Fruit fly (Drosophila melanogaster) whole organism, embryonic: ENCODE measurements around the gene Rpn1.

ENCODE experiments used
- B-H1 ChIP-seq: fragments of 200-800 bp; sonication (Bioruptor generic); IDR thresholded peaks from 3 replicates; pipeline ENCODE4 v1.3.6; 2022; ENCODE audit warnings: missing biosample characterization, missing genetic modification characterization
- BtbVII ChIP-seq: fragments of 200-800 bp; sonication (Bioruptor generic); optimal IDR thresholded peaks from 3 replicates; lab custom pipeline; 2017; ENCODE audit warnings: missing biosample characterization, mild to moderate bottlenecking, missing genetic modification characterization
- CG12299 ChIP-seq: fragments of 200-800 bp; sonication (Bioruptor generic); optimal IDR thresholded peaks from 2 replicates; lab custom pipeline; 2018; ENCODE audit warnings: missing biosample characterization, mild to moderate bottlenecking, missing genetic modification characterization
- CG1233 ChIP-seq: fragments of 200-800 bp; sonication (Bioruptor generic); optimal IDR thresholded peaks from 4 replicates; lab custom pipeline; 2018; ENCODE audit warnings: missing biosample characterization, mild to moderate bottlenecking, missing genetic modification characterization
- CG13624 ChIP-seq: fragments of 200-800 bp; sonication (Bioruptor generic); optimal IDR thresholded peaks from 2 replicates; lab custom pipeline; 2016; ENCODE audit warnings: missing biosample characterization, missing genetic modification characterization
- CG13775 ChIP-seq: fragments of 200-800 bp; sonication (Bioruptor generic); optimal IDR thresholded peaks from 3 replicates; lab custom pipeline; 2017; ENCODE audit warnings: missing biosample characterization, mild to moderate bottlenecking, missing genetic modification characterization
- CG14441 ChIP-seq: fragments of 200-800 bp; sonication (Bioruptor generic); IDR thresholded peaks from 2 replicates; pipeline ENCODE4 v1.3.6; 2022; ENCODE audit warnings: missing biosample characterization, missing genetic modification characterization
- CG15601 ChIP-seq: fragments of 200-800 bp; sonication (Bioruptor generic); optimal IDR thresholded peaks from 3 replicates; lab custom pipeline; 2019; ENCODE audit warnings: missing biosample characterization, mild to moderate bottlenecking, missing genetic modification characterization, moderate library complexity
- CG17612 ChIP-seq: fragments of 200-800 bp; sonication (Bioruptor generic); IDR thresholded peaks from 2 replicates; pipeline ENCODE4 v1.3.6; 2022; ENCODE audit warnings: missing biosample characterization, missing genetic modification characterization
- CG18599 ChIP-seq: fragments of 200-800 bp; sonication (Bioruptor generic); optimal IDR thresholded peaks from 3 replicates; lab custom pipeline; 2017; ENCODE audit warnings: missing biosample characterization, missing genetic modification characterization, mild to moderate bottlenecking, moderate library complexity, missing genetic modification reagents
- CG2120 ChIP-seq: fragments of 200-800 bp; sonication (Bioruptor generic); optimal IDR thresholded peaks from 3 replicates; lab custom pipeline; 2016; ENCODE audit warnings: missing biosample characterization, missing genetic modification characterization
- CG30403 ChIP-seq: fragments of 200-800 bp; sonication (Bioruptor generic); optimal IDR thresholded peaks from 3 replicates; lab custom pipeline; 2016; ENCODE audit warnings: missing biosample characterization, missing genetic modification characterization
- CG3163 ChIP-seq: fragments of 200-800 bp; sonication (Bioruptor generic); optimal IDR thresholded peaks from 3 replicates; lab custom pipeline; 2016; ENCODE audit warnings: missing biosample characterization, missing genetic modification characterization
- CG4328 ChIP-seq: fragments of 200-800 bp; sonication (Bioruptor generic); optimal IDR thresholded peaks from 3 replicates; lab custom pipeline; 2017; ENCODE audit warnings: missing biosample characterization, missing genetic modification reagents, missing genetic modification characterization
- CG5245 ChIP-seq: fragments of 200-800 bp; sonication (Bioruptor generic); optimal IDR thresholded peaks from 3 replicates; lab custom pipeline; 2016; ENCODE audit warnings: missing biosample characterization, missing genetic modification characterization
- CG6654 ChIP-seq: fragments of 200-800 bp; sonication (Bioruptor generic); optimal IDR thresholded peaks from 2 replicates; lab custom pipeline; 2017; ENCODE audit warnings: missing biosample characterization, mild to moderate bottlenecking, missing genetic modification characterization
- CG6854 ChIP-seq: fragments of 200-800 bp; sonication (Bioruptor generic); optimal IDR thresholded peaks from 3 replicates; lab custom pipeline; 2017; ENCODE audit warnings: missing biosample characterization, mild to moderate bottlenecking, missing genetic modification characterization
- CG7556 ChIP-seq: fragments of 200-800 bp; sonication (Bioruptor generic); optimal IDR thresholded peaks from 2 replicates; lab custom pipeline; 2017; ENCODE audit warnings: missing biosample characterization, mild to moderate bottlenecking, missing genetic modification characterization
- CG7786 ChIP-seq: fragments of 200-800 bp; sonication (Bioruptor generic); optimal IDR thresholded peaks from 2 replicates; lab custom pipeline; 2016; ENCODE audit warnings: missing biosample characterization, missing genetic modification characterization
- CG9932 ChIP-seq: fragments of 200-800 bp; sonication (Bioruptor generic); IDR thresholded peaks from 2 replicates; pipeline ENCODE4 v1.3.6; 2022; ENCODE audit warnings: missing biosample characterization, missing genetic modification characterization
- CkIIα-i1 ChIP-seq: fragments of 200-800 bp; sonication (Bioruptor generic); IDR thresholded peaks from 2 replicates; pipeline ENCODE4 v1.3.6; 2022; ENCODE audit warnings: missing biosample characterization, missing genetic modification characterization
- CrebB ChIP-seq: fragments of 200-800 bp; sonication (Bioruptor generic); optimal IDR thresholded peaks from 3 replicates; lab custom pipeline; 2018; ENCODE audit warnings: missing biosample characterization, mild to moderate bottlenecking, missing genetic modification characterization
- D ChIP-seq, 2 experiments: fragments of 200-800 bp in 1 of 2; fragments of >200 bp in 1 of 2; sonication (Bioruptor generic) in 1 of 2; optimal IDR thresholded peaks; 2 replicates in 1 of 2; 3 replicates in 1 of 2; lab custom pipeline; 2017; ENCODE audit warnings: mild to moderate bottlenecking in 1 of 2, missing biosample characterization in 1 of 2, missing genetic modification characterization in 1 of 2, missing genetic modification reagents in 1 of 2
- Dref ChIP-seq: fragments of 200-800 bp; sonication (Bioruptor generic); IDR thresholded peaks from 2 replicates; pipeline ENCODE4 v1.3.6; 2022; ENCODE audit warnings: missing biosample characterization, missing genetic modification characterization
- E2f1 ChIP-seq: fragments of 200-800 bp; sonication (Bioruptor generic); IDR thresholded peaks from 2 replicates; pipeline ENCODE4 v1.3.6; 2022; ENCODE audit warnings: missing biosample characterization, missing genetic modification characterization
- Elba2 ChIP-seq: fragments of 200-800 bp; sonication (Bioruptor generic); optimal IDR thresholded peaks from 3 replicates; lab custom pipeline; 2016; ENCODE audit warnings: missing biosample characterization, missing genetic modification characterization
- MBD-R2 ChIP-seq: fragments of 200-800 bp; sonication (Bioruptor generic); IDR thresholded peaks from 2 replicates; pipeline ENCODE4 v1.3.6; 2022; ENCODE audit warnings: missing biosample characterization, missing genetic modification characterization
- MTF-1 ChIP-seq: fragments of 200-800 bp; sonication (Bioruptor generic); optimal IDR thresholded peaks from 2 replicates; lab custom pipeline; 2018; ENCODE audit warnings: missing biosample characterization, mild to moderate bottlenecking, missing genetic modification characterization, borderline replicate concordance
- Mrtf ChIP-seq: fragments of 200-800 bp; sonication (Bioruptor generic); IDR thresholded peaks from 3 replicates; pipeline ENCODE4 v1.3.6; 2022; ENCODE audit warnings: missing biosample characterization, missing genetic modification characterization
- Sin3A ChIP-seq: fragments of >200 bp; optimal IDR thresholded peaks from 2 replicates; lab custom pipeline; 2018
- abd-A ChIP-seq: fragments of 200-800 bp; sonication (Bioruptor generic); optimal IDR thresholded peaks from 3 replicates; lab custom pipeline; 2019; ENCODE audit warnings: missing biosample characterization, mild to moderate bottlenecking, missing genetic modification characterization, moderate library complexity
- bigmax ChIP-seq: fragments of 200-800 bp; sonication (Bioruptor generic); optimal IDR thresholded peaks from 2 replicates; lab custom pipeline; 2018; ENCODE audit warnings: missing biosample characterization, mild to moderate bottlenecking, missing genetic modification characterization
- bsh ChIP-seq, 2 experiments: fragments of 200-800 bp; sonication (Bioruptor generic); optimal IDR thresholded peaks; 2 replicates each; lab custom pipeline; 2017 to 2018; ENCODE audit warnings: mild to moderate bottlenecking in 2 of 2, missing biosample characterization in 2 of 2, missing genetic modification characterization in 2 of 2, moderate library complexity in 1 of 2
- cg ChIP-seq: fragments of 200-800 bp; sonication (Bioruptor generic); optimal IDR thresholded peaks from 3 replicates; lab custom pipeline; 2019; ENCODE audit warnings: missing biosample characterization, mild to moderate bottlenecking, missing genetic modification characterization, moderate library complexity
- chinmo ChIP-seq: fragments of 200-800 bp; sonication (Bioruptor generic); IDR thresholded peaks from 4 replicates; pipeline ENCODE4 v1.3.6; 2022; ENCODE audit warnings: missing biosample characterization, missing genetic modification characterization; ENCODE audit not compliant: partially characterized antibody
- eve ChIP-seq, 2 experiments: fragments of >200 bp; optimal IDR thresholded peaks; 2 replicates each; lab custom pipeline; 2017; ENCODE audit warnings: missing biosample characterization in 2 of 2, missing genetic modification characterization in 2 of 2
- ewg ChIP-seq: fragments of 200-800 bp; sonication (Bioruptor generic); optimal IDR thresholded peaks from 3 replicates; lab custom pipeline; 2017; ENCODE audit warnings: mild to moderate bottlenecking, missing biosample characterization, missing genetic modification reagents, missing genetic modification characterization
- lbe ChIP-seq: fragments of 200-800 bp; sonication (Bioruptor generic); optimal IDR thresholded peaks from 2 replicates; lab custom pipeline; 2016; ENCODE audit warnings: missing biosample characterization, mild to moderate bottlenecking, missing genetic modification characterization
- lola ChIP-seq, 3 experiments: fragments of >200 bp in 2 of 3; fragments of 200-800 bp in 1 of 3; sonication (Bioruptor generic) in 1 of 3; optimal IDR thresholded peaks; 2 replicates each; lab custom pipeline; 2017 to 2019; ENCODE audit warnings: missing biosample characterization in 3 of 3, missing genetic modification characterization in 3 of 3, mild to moderate bottlenecking in 1 of 3, moderate library complexity in 1 of 3
- maf-S ChIP-seq: fragments of 200-800 bp; sonication (Bioruptor generic); optimal IDR thresholded peaks from 2 replicates; lab custom pipeline; 2016; ENCODE audit warnings: missing biosample characterization, missing genetic modification characterization
- oc ChIP-seq: fragments of 200-800 bp; sonication (Bioruptor generic); optimal IDR thresholded peaks from 2 replicates; lab custom pipeline; 2018; ENCODE audit warnings: missing biosample characterization, mild to moderate bottlenecking, missing genetic modification characterization, moderate library complexity
- onecut ChIP-seq: fragments of 200-800 bp; sonication (Bioruptor generic); IDR thresholded peaks from 2 replicates; pipeline ENCODE4 v1.3.6; 2022; ENCODE audit warnings: missing biosample characterization, missing genetic modification characterization
- pb ChIP-seq: fragments of 200-800 bp; sonication (Bioruptor generic); optimal IDR thresholded peaks from 3 replicates; lab custom pipeline; 2016; ENCODE audit warnings: missing biosample characterization, missing genetic modification characterization
- pfk ChIP-seq: fragments of 200-800 bp; sonication (Bioruptor generic); optimal IDR thresholded peaks from 2 replicates; lab custom pipeline; 2018; ENCODE audit warnings: missing biosample characterization, mild to moderate bottlenecking, missing genetic modification characterization, moderate library complexity
- pita ChIP-seq: fragments of 200-800 bp; sonication (Bioruptor generic); optimal IDR thresholded peaks from 2 replicates; lab custom pipeline; 2017; ENCODE audit warnings: missing biosample characterization, mild to moderate bottlenecking, missing genetic modification characterization
- repo ChIP-seq: fragments of 200-800 bp; sonication (Bioruptor generic); optimal IDR thresholded peaks from 2 replicates; lab custom pipeline; 2016; ENCODE audit warnings: missing biosample characterization, missing genetic modification characterization
- sqz ChIP-seq: fragments of 200-800 bp; sonication (Bioruptor generic); optimal IDR thresholded peaks from 3 replicates; lab custom pipeline; 2018; ENCODE audit warnings: missing biosample characterization, mild to moderate bottlenecking, missing genetic modification characterization
- tgo ChIP-seq: fragments of 200-800 bp; sonication (Bioruptor generic); IDR thresholded peaks from 3 replicates; pipeline ENCODE4 v1.3.6; 2022; ENCODE audit warnings: missing biosample characterization, missing genetic modification characterization
- toy ChIP-seq: fragments of 200-800 bp; sonication (Bioruptor generic); IDR thresholded peaks from 2 replicates; pipeline ENCODE4 v1.3.6; 2022; ENCODE audit warnings: missing biosample characterization, missing genetic modification characterization
- wdn ChIP-seq: fragments of 200-800 bp; sonication (Bioruptor generic); IDR thresholded peaks from 2 replicates; pipeline ENCODE4 v1.3.6; 2022; ENCODE audit warnings: missing biosample characterization, missing genetic modification characterization
- zf30C ChIP-seq: fragments of 200-800 bp; sonication (Bioruptor generic); optimal IDR thresholded peaks from 3 replicates; lab custom pipeline; 2018; ENCODE audit warnings: missing biosample characterization, mild to moderate bottlenecking, missing genetic modification characterization

Rpn1 gene

dm6 chr3L:19903400-19903846 lies 11.4 kb upstream of the Rpn1 start (continued):
- TF ChIP-seq CG30403 (GFP tag; lab: Kevin White, UChicago), result no peak
- no peak for TF ChIP-seq CG15601 (tag; lab: Kevin White, UChicago)
- TF ChIP-seq D (optimal IDR thresholded peaks at IDR 0.05; lab: Kevin White, UChicago), result no peak
- TF ChIP-seq D (GFP tag; optimal IDR thresholded peaks at IDR 0.05; lab: Kevin White, UChicago), result no peak
- TF ChIP-seq CG7556, result peak; percentile 25
- no peak for TF ChIP-seq CG13624 (GFP tag; lab: Kevin White, UChicago)
- no peak for TF ChIP-seq CG17612
- no peak for TF ChIP-seq Elba2 (GFP tag; lab: Kevin White, UChicago)
- TF ChIP-seq Dref, result no peak
- TF ChIP-seq tgo (GFP tag; lab: Robert Waterston, UW), result no peak
- TF ChIP-seq pb (GFP tag; lab: Kevin White, UChicago), result no peak
- TF ChIP-seq pfk (GFP tag; lab: Kevin White, UChicago), result no peak
- TF ChIP-seq BtbVII (GFP tag; lab: Kevin White, UChicago), result no peak
- no peak for TF ChIP-seq CG9932 (GFP tag; lab: Robert Waterston, UW)
- TF ChIP-seq toy (GFP tag; lab: Robert Waterston, UW), result no peak
- no peak for TF ChIP-seq lola (GFP tag; optimal IDR thresholded peaks at IDR 0.05; lab: Kevin White, UChicago)
- no peak for TF ChIP-seq CG7786 (GFP tag; lab: Kevin White, UChicago)
- peak in 1 of 2 experiments; percentile 84 for TF ChIP-seq eve (GFP tag; optimal IDR thresholded peaks at IDR 0.05; lab: Kevin White, UChicago)
- no peak for TF ChIP-seq CG5245 (GFP tag; lab: Kevin White, UChicago)
- TF ChIP-seq maf-S (GFP tag; lab: Kevin White, UChicago), result no peak
- no peak for TF ChIP-seq Mrtf (GFP tag; lab: Robert Waterston, UW)
- TF ChIP-seq CrebB (tag; lab: Kevin White, UChicago), result no peak
- no peak for TF ChIP-seq E2f1 (GFP tag; lab: Robert Waterston, UW)
- no peak for TF ChIP-seq CG1233 (GFP tag; lab: Kevin White, UChicago)
- TF ChIP-seq lbe, result peak; percentile 11
- TF ChIP-seq MTF-1 (GFP tag; lab: Kevin White, UChicago), result no peak
- no peak for TF ChIP-seq zf30C (GFP tag; lab: Kevin White, UChicago)
- no peak for TF ChIP-seq CG6654 (GFP tag; lab: Kevin White, UChicago)
- TF ChIP-seq bsh (GFP tag; optimal IDR thresholded peaks at IDR 0.05; lab: Kevin White, UChicago), result no peak
- no peak for TF ChIP-seq CG2120
- TF ChIP-seq ewg, result no peak
- TF ChIP-seq pita (GFP tag; lab: Kevin White, UChicago), result no peak
- TF ChIP-seq chinmo (GFP tag; lab: Robert Waterston, UW), result peak; percentile 60; the same call in 2 of the 4 replicates
- TF ChIP-seq CG12299 (tag; lab: Kevin White, UChicago), result no peak
- no peak for TF ChIP-seq oc
- no peak for TF ChIP-seq CG4328 (GFP tag; lab: Kevin White, UChicago)
- no peak for TF ChIP-seq CG6854 (GFP tag; lab: Kevin White, UChicago)
- TF ChIP-seq CG3163, result peak; percentile 3
- no peak for TF ChIP-seq bigmax (GFP tag; lab: Kevin White, UChicago)
- TF ChIP-seq CG18599 (GFP tag; lab: Kevin White, UChicago), result no peak
- no peak for TF ChIP-seq Sin3A
- TF ChIP-seq wdn (GFP tag; lab: Robert Waterston, UW), result no peak
- peak; percentile 45 for TF ChIP-seq sqz
- TF ChIP-seq MBD-R2 (GFP tag; lab: Robert Waterston, UW), result no peak
- no peak for TF ChIP-seq CkIIα-i1 (GFP tag; lab: Robert Waterston, UW)
- peak; percentile 24 for TF ChIP-seq cg (GFP tag; lab: Kevin White, UChicago)
- TF ChIP-seq onecut (GFP tag; lab: Robert Waterston, UW), result no peak
- TF ChIP-seq B-H1, result no peak
- no peak for TF ChIP-seq CG14441 (GFP tag; lab: Robert Waterston, UW)
- TF ChIP-seq abd-A, result peak; percentile 2
- no peak for TF ChIP-seq CG13775
- TF ChIP-seq repo (GFP tag; lab: Kevin White, UChicago), result no peak
